Fruit fly (Drosophila melanogaster) whole organism, embryonic: Measurements from ENCODE around the gene CG14442.

Source experiments
- ATbp ChIP-seq: fragments of 200-800 bp; sonication (Bioruptor generic); optimal IDR thresholded peaks from 2 replicates; lab custom pipeline; 2017; ENCODE audit warnings: missing biosample characterization, mild to moderate bottlenecking, missing genetic modification characterization, missing genetic modification reagents
- CG10543 ChIP-seq: fragments of 200-800 bp; sonication (Bioruptor generic); optimal IDR thresholded peaks from 3 replicates; lab custom pipeline; 2017; ENCODE audit warnings: missing biosample characterization, mild to moderate bottlenecking, missing genetic modification characterization, moderate library complexity
- CG1233 ChIP-seq: fragments of 200-800 bp; sonication (Bioruptor generic); optimal IDR thresholded peaks from 4 replicates; lab custom pipeline; 2018; ENCODE audit warnings: missing biosample characterization, mild to moderate bottlenecking, missing genetic modification characterization
- CG13296 ChIP-seq: fragments of 200-800 bp; sonication (Bioruptor generic); optimal IDR thresholded peaks from 3 replicates; lab custom pipeline; 2018; ENCODE audit warnings: missing biosample characterization, mild to moderate bottlenecking, missing genetic modification characterization
- CG15601 ChIP-seq: fragments of 200-800 bp; sonication (Bioruptor generic); optimal IDR thresholded peaks from 3 replicates; lab custom pipeline; 2019; ENCODE audit warnings: missing biosample characterization, mild to moderate bottlenecking, missing genetic modification characterization, moderate library complexity
- CG16813 ChIP-seq: fragments of 200-800 bp; sonication (Bioruptor generic); IDR thresholded peaks from 3 replicates; pipeline ENCODE4 v1.3.6; 2022; ENCODE audit warnings: missing biosample characterization, missing genetic modification characterization; ENCODE audit not compliant: partially characterized antibody
- CG17328 ChIP-seq: fragments of 200-800 bp; sonication (Bioruptor generic); IDR thresholded peaks from 2 replicates; pipeline ENCODE4 v1.3.6; 2022; ENCODE audit warnings: missing biosample characterization, missing genetic modification characterization
- CG17568 ChIP-seq: fragments of 200-800 bp; sonication (Bioruptor generic); optimal IDR thresholded peaks from 2 replicates; lab custom pipeline; 2018; ENCODE audit warnings: missing biosample characterization, mild to moderate bottlenecking, missing genetic modification characterization, moderate library complexity
- CG18619 ChIP-seq: fragments of 200-800 bp; sonication (Bioruptor generic); optimal IDR thresholded peaks from 3 replicates; lab custom pipeline; 2017; ENCODE audit warnings: missing biosample characterization, mild to moderate bottlenecking, missing genetic modification characterization
- CG2116 ChIP-seq: fragments of 200-800 bp; sonication (Bioruptor generic); optimal IDR thresholded peaks from 3 replicates; lab custom pipeline; 2018; ENCODE audit warnings: missing biosample characterization, mild to moderate bottlenecking, missing genetic modification characterization
- CG2120 ChIP-seq: fragments of 200-800 bp; sonication (Bioruptor generic); optimal IDR thresholded peaks from 3 replicates; lab custom pipeline; 2016; ENCODE audit warnings: missing biosample characterization, missing genetic modification characterization
- CG30403 ChIP-seq: fragments of 200-800 bp; sonication (Bioruptor generic); optimal IDR thresholded peaks from 3 replicates; lab custom pipeline; 2016; ENCODE audit warnings: missing biosample characterization, missing genetic modification characterization
- CG32772 ChIP-seq: fragments of 200-800 bp; sonication (Bioruptor generic); IDR thresholded peaks from 2 replicates; pipeline ENCODE4 v1.3.6; 2022; ENCODE audit warnings: missing biosample characterization, missing genetic modification characterization
- CG34224 ChIP-seq: fragments of 200-800 bp; sonication (Bioruptor generic); IDR thresholded peaks from 3 replicates; pipeline ENCODE4 v1.3.6; 2022; ENCODE audit warnings: missing biosample characterization, missing genetic modification characterization; ENCODE audit not compliant: partially characterized antibody
- CG34376 ChIP-seq: fragments of 200-800 bp; sonication (Bioruptor generic); optimal IDR thresholded peaks from 2 replicates; lab custom pipeline; 2018; ENCODE audit warnings: missing biosample characterization, mild to moderate bottlenecking, missing genetic modification characterization
- CG3995 ChIP-seq: fragments of 200-800 bp; sonication (Bioruptor generic); optimal IDR thresholded peaks from 3 replicates; lab custom pipeline; 2016; ENCODE audit warnings: missing biosample characterization, missing genetic modification characterization
- CG42726 ChIP-seq: fragments of 200-800 bp; sonication (Bioruptor generic); IDR thresholded peaks from 2 replicates; pipeline ENCODE4 v1.3.6; 2022; ENCODE audit warnings: missing biosample characterization, missing genetic modification characterization; ENCODE audit not compliant: partially characterized antibody
- CG4360 ChIP-seq: fragments of 200-800 bp; sonication (Bioruptor generic); IDR thresholded peaks from 2 replicates; pipeline ENCODE4 v1.3.6; 2022; ENCODE audit warnings: missing biosample characterization, missing genetic modification characterization
- CG5180 ChIP-seq: fragments of 200-800 bp; sonication (Bioruptor generic); optimal IDR thresholded peaks from 3 replicates; lab custom pipeline; 2017; ENCODE audit warnings: missing biosample characterization, missing genetic modification characterization, mild to moderate bottlenecking, moderate library complexity, missing genetic modification reagents
- CG6689 ChIP-seq: fragments of 200-800 bp; sonication (Bioruptor generic); IDR thresholded peaks from 2 replicates; pipeline ENCODE4 v1.3.6; 2022; ENCODE audit warnings: missing biosample characterization, missing genetic modification characterization
- CG7372 ChIP-seq: fragments of 200-800 bp; sonication (Bioruptor generic); IDR thresholded peaks from 2 replicates; pipeline ENCODE4 v1.3.6; 2022; ENCODE audit warnings: missing biosample characterization, missing genetic modification characterization
- CG7987 ChIP-seq: fragments of 200-800 bp; sonication (Bioruptor generic); optimal IDR thresholded peaks from 2 replicates; lab custom pipeline; 2018; ENCODE audit warnings: missing biosample characterization, mild to moderate bottlenecking, missing genetic modification characterization, moderate library complexity
- CG8924 ChIP-seq: fragments of 200-800 bp; optimal IDR thresholded peaks from 3 replicates; lab custom pipeline; 2019; ENCODE audit warnings: missing biosample characterization, mild to moderate bottlenecking, missing genetic modification characterization, moderate library complexity
- CG9932 ChIP-seq: fragments of 200-800 bp; sonication (Bioruptor generic); IDR thresholded peaks from 2 replicates; pipeline ENCODE4 v1.3.6; 2022; ENCODE audit warnings: missing biosample characterization, missing genetic modification characterization
- CTCF ChIP-seq: fragments of 200-800 bp; sonication (Bioruptor generic); optimal IDR thresholded peaks from 2 replicates; lab custom pipeline; 2017; ENCODE audit warnings: missing biosample characterization, mild to moderate bottlenecking, missing genetic modification characterization, moderate library complexity
- Dp ChIP-seq: fragments of 200-800 bp; sonication (Bioruptor generic); optimal IDR thresholded peaks from 2 replicates; lab custom pipeline; 2018; ENCODE audit warnings: missing biosample characterization, mild to moderate bottlenecking, missing genetic modification characterization, moderate library complexity
- H2.0 ChIP-seq: fragments of 200-800 bp; sonication (Bioruptor generic); IDR thresholded peaks from 2 replicates; pipeline ENCODE4 v1.3.6; 2022; ENCODE audit warnings: missing biosample characterization, missing genetic modification characterization
- NK7.1 ChIP-seq: fragments of 200-800 bp; sonication (Bioruptor generic); optimal IDR thresholded peaks from 3 replicates; lab custom pipeline; 2016; ENCODE audit warnings: missing biosample characterization, missing genetic modification characterization
- Opbp ChIP-seq: fragments of 200-800 bp; sonication (Bioruptor generic); IDR thresholded peaks from 3 replicates; pipeline ENCODE4 v1.3.6; 2022; ENCODE audit warnings: missing biosample characterization, missing genetic modification characterization; ENCODE audit not compliant: partially characterized antibody
- Six4 ChIP-seq: fragments of 200-800 bp; sonication (Bioruptor generic); optimal IDR thresholded peaks from 2 replicates; lab custom pipeline; 2016; ENCODE audit warnings: missing biosample characterization, missing genetic modification characterization
- Sox102F ChIP-seq: fragments of 200-800 bp; sonication (Bioruptor generic); optimal IDR thresholded peaks from 2 replicates; lab custom pipeline; 2018; ENCODE audit warnings: missing biosample characterization, mild to moderate bottlenecking, missing genetic modification characterization, moderate library complexity
- Sry-δ ChIP-seq: fragments of 200-800 bp; sonication (Bioruptor generic); optimal IDR thresholded peaks from 2 replicates; lab custom pipeline; 2016; ENCODE audit warnings: missing biosample characterization, missing genetic modification characterization
- bab2 ChIP-seq: fragments of 200-800 bp; sonication (Bioruptor generic); optimal IDR thresholded peaks from 2 replicates; lab custom pipeline; 2016; ENCODE audit warnings: missing biosample characterization, missing genetic modification characterization
- bowl ChIP-seq: fragments of 200-800 bp; sonication (Bioruptor generic); IDR thresholded peaks from 2 replicates; pipeline ENCODE4 v1.3.6; 2022; ENCODE audit warnings: missing biosample characterization, missing genetic modification characterization
- dan ChIP-seq: fragments of 200-800 bp; sonication (Bioruptor generic); IDR thresholded peaks from 2 replicates; pipeline ENCODE4 v1.3.6; 2022; ENCODE audit warnings: missing biosample characterization, missing genetic modification characterization
- fd96Cb ChIP-seq: fragments of 200-800 bp; sonication (Bioruptor generic); optimal IDR thresholded peaks from 2 replicates; lab custom pipeline; 2018; ENCODE audit warnings: missing biosample characterization, mild to moderate bottlenecking, missing genetic modification characterization, moderate library complexity
- fu2 ChIP-seq: fragments of 200-800 bp; sonication (Bioruptor generic); optimal IDR thresholded peaks from 2 replicates; lab custom pipeline; 2016; ENCODE audit warnings: missing biosample characterization, missing genetic modification characterization
- h ChIP-seq: fragments of >200 bp; optimal IDR thresholded peaks from 2 replicates; lab custom pipeline; 2017
- hkb ChIP-seq, 2 experiments: fragments of 200-800 bp in 1 of 2; fragments of >200 bp in 1 of 2; sonication (Bioruptor generic) in 1 of 2; IDR thresholded peaks in 1 of 2; optimal IDR thresholded peaks in 1 of 2; 2 replicates each; pipeline versions ENCODE4 v1.3.6 to Lab custom; 2017 to 2022; ENCODE audit warnings: missing biosample characterization in 1 of 2, missing genetic modification characterization in 1 of 2
- lov ChIP-seq, 2 experiments: fragments of 200-800 bp in 1 of 2; fragments of >200 bp in 1 of 2; sonication (Bioruptor generic) in 1 of 2; IDR thresholded peaks in 1 of 2; optimal IDR thresholded peaks in 1 of 2; 2 replicates in 1 of 2; 3 replicates in 1 of 2; pipeline versions ENCODE4 v1.3.6 to Lab custom; 2017 to 2022; ENCODE audit warnings: missing biosample characterization in 1 of 2, missing genetic modification characterization in 1 of 2
- mam ChIP-seq: fragments of 200-800 bp; sonication (Bioruptor generic); optimal IDR thresholded peaks from 3 replicates; lab custom pipeline; 2016; ENCODE audit warnings: missing biosample characterization, missing genetic modification characterization
- nau ChIP-seq: fragments of 200-800 bp; sonication (Bioruptor generic); optimal IDR thresholded peaks from 3 replicates; lab custom pipeline; 2017; ENCODE audit warnings: missing biosample characterization, mild to moderate bottlenecking, missing genetic modification characterization, missing genetic modification reagents
- nom ChIP-seq: fragments of 200-800 bp; sonication (Bioruptor generic); optimal IDR thresholded peaks from 2 replicates; lab custom pipeline; 2017; ENCODE audit warnings: missing biosample characterization, missing genetic modification characterization, mild to moderate bottlenecking, moderate library complexity, missing genetic modification reagents
- pros ChIP-seq: fragments of 200-800 bp; sonication (Bioruptor generic); optimal IDR thresholded peaks from 3 replicates; lab custom pipeline; 2019; ENCODE audit warnings: missing biosample characterization, mild to moderate bottlenecking, missing genetic modification characterization, moderate library complexity
- run ChIP-seq: fragments of 200-800 bp; sonication (Bioruptor generic); optimal IDR thresholded peaks from 3 replicates; lab custom pipeline; 2018; ENCODE audit warnings: missing biosample characterization, mild to moderate bottlenecking, missing genetic modification characterization
- sens ChIP-seq: fragments of 200-800 bp; sonication (Bioruptor generic); peaks from one replicate; lab custom pipeline; 2016; ENCODE audit warnings: missing biosample characterization, missing genetic modification characterization
- sisA ChIP-seq: fragments of 200-800 bp; sonication (Bioruptor generic); IDR thresholded peaks from 2 replicates; pipeline ENCODE4 v1.3.6; 2022; ENCODE audit warnings: missing biosample characterization, missing genetic modification characterization
- slbo ChIP-seq: fragments of 200-800 bp; sonication (Bioruptor generic); IDR thresholded peaks from 2 replicates; pipeline ENCODE4 v1.3.6; 2022; ENCODE audit warnings: missing biosample characterization, missing genetic modification characterization
- sna ChIP-seq: fragments of 200-800 bp; sonication (Bioruptor generic); IDR thresholded peaks from 2 replicates; pipeline ENCODE4 v1.3.6; 2022; ENCODE audit warnings: missing biosample characterization, missing genetic modification characterization; ENCODE audit not compliant: partially characterized antibody
- tna ChIP-seq: fragments of 200-800 bp; sonication (Bioruptor generic); IDR thresholded peaks from 2 replicates; pipeline ENCODE4 v1.3.6; 2022; ENCODE audit warnings: missing biosample characterization, missing genetic modification characterization; ENCODE audit not compliant: partially characterized antibody
- unpg ChIP-seq: fragments of 200-800 bp; sonication (Bioruptor generic); optimal IDR thresholded peaks from 3 replicates; lab custom pipeline; 2018; ENCODE audit warnings: missing biosample characterization, mild to moderate bottlenecking, missing genetic modification characterization, moderate library complexity

CG14442 gene

dm6 chrX:6702591-6702990, 7.8 kb upstream of the CG14442 start (continued):
- TF ChIP-seq sna (GFP tag; lab: Robert Waterston, UW) (no peak), unpg (no peak), h (lab: Kevin White, UChicago) (no peak), CG16813 (GFP tag; lab: Robert Waterston, UW) (no peak), NK7.1 (no peak), Sox102F (no peak), CG13296 (no peak), mam (GFP tag; lab: Kevin White, UChicago) (no peak), ATbp (GFP tag; lab: Kevin White, UChicago) (peak; percentile 34), CG6689 (GFP tag; lab: Robert Waterston, UW) (no peak), CTCF (GFP tag; lab: Kevin White, UChicago) (no peak), CG18619 (GFP tag; lab: Kevin White, UChicago) (no peak), CG8924 (tag; lab: Kevin White, UChicago) (peak; percentile 50), CG2116 (GFP tag; lab: Kevin White, UChicago) (no peak), Dp (GFP tag; lab: Kevin White, UChicago) (no peak), pros (no peak), bowl (no peak), Six4 (no peak), CG2120 (GFP tag; lab: Kevin White, UChicago) (no peak), CG17568 (no peak), CG30403 (GFP tag; lab: Kevin White, UChicago) (no peak), Opbp (GFP tag; lab: Robert Waterston, UW) (no peak), Sry-δ (no peak), CG1233 (GFP tag; lab: Kevin White, UChicago) (no peak), CG34376 (GFP tag; lab: Kevin White, UChicago) (no peak), bab2 (GFP tag; lab: Kevin White, UChicago) (no peak), CG15601 (tag; lab: Kevin White, UChicago) (no peak), CG34224 (GFP tag; lab: Robert Waterston, UW) (no peak), CG5180 (GFP tag; lab: Kevin White, UChicago) (peak; percentile 52), CG17328 (GFP tag; lab: Robert Waterston, UW) (no peak), CG4360 (GFP tag; lab: Robert Waterston, UW) (peak; percentile 83), CG7372 (no peak), nau (GFP tag; lab: Kevin White, UChicago) (no peak), hkb (optimal IDR thresholded peaks at IDR 0.05; lab: Kevin White, UChicago) (no peak), hkb (GFP tag; IDR thresholded peaks at IDR 0.05; lab: Robert Waterston, UW) (no peak), sens (GFP tag; lab: Kevin White, UChicago) (no peak), nom (no peak), fd96Cb (tag; lab: Kevin White, UChicago) (no peak), CG9932 (no peak), CG10543 (GFP tag; lab: Kevin White, UChicago) (no peak), lov (optimal IDR thresholded peaks at IDR 0.05; lab: Kevin White, UChicago) (no peak), lov (GFP tag; IDR thresholded peaks at IDR 0.05; lab: Robert Waterston, UW) (no peak), CG32772 (GFP tag; lab: Robert Waterston, UW) (0 out of 2 replicates have a peak, but pooled peaks have one; percentile 30), slbo (GFP tag; lab: Robert Waterston, UW) (no peak), H2.0 (GFP tag; lab: Robert Waterston, UW) (no peak), tna (no peak), CG3995 (GFP tag; lab: Kevin White, UChicago) (no peak), fu2 (no peak), dan (GFP tag; lab: Robert Waterston, UW) (no peak), sisA (GFP tag; lab: Robert Waterston, UW) (no peak), run (tag; lab: Kevin White, UChicago) (no peak), CG7987 (GFP tag; lab: Kevin White, UChicago) (no peak), CG42726 (GFP tag; lab: Robert Waterston, UW) (no peak)
